Fruit fly (Drosophila melanogaster) whole organism, embryonic: ENCODE results near the gene dgt1.

Experiments
- CG15514 ChIP-seq: fragments of 200-800 bp; sonication (Bioruptor generic); optimal IDR thresholded peaks from 3 replicates; lab custom pipeline; 2017; ENCODE audit warnings: missing biosample characterization, missing genetic modification characterization, mild to moderate bottlenecking, moderate library complexity, missing genetic modification reagents
- E2f1 ChIP-seq: fragments of 200-800 bp; sonication (Bioruptor generic); IDR thresholded peaks from 2 replicates; pipeline ENCODE4 v1.3.6; 2022; ENCODE audit warnings: missing biosample characterization, missing genetic modification characterization
- klu ChIP-seq: fragments of 200-800 bp; sonication (Bioruptor generic); IDR thresholded peaks from 2 replicates; pipeline ENCODE4 v1.3.6; 2022; ENCODE audit warnings: missing biosample characterization, missing genetic modification characterization
- zf30C ChIP-seq: fragments of 200-800 bp; sonication (Bioruptor generic); optimal IDR thresholded peaks from 3 replicates; lab custom pipeline; 2018; ENCODE audit warnings: missing biosample characterization, mild to moderate bottlenecking, missing genetic modification characterization

- no peak for TF ChIP-seq E2f1 (GFP tag; lab: Robert Waterston, UW)
- no peak for TF ChIP-seq zf30C (GFP tag; lab: Kevin White, UChicago)
- no peak for TF ChIP-seq CG15514 (GFP tag; lab: Kevin White, UChicago)
- no peak for TF ChIP-seq klu (GFP tag; lab: Robert Waterston, UW)
Measured at dm6 chr3R:29835710-29836049, 21.6 kb downstream of the dgt1 start, which contains the start of gene Prtl99C.
